Worm (Caenorhabditis elegans): ENCODE data around the gene cest-1.1.

ce11 chrV:14160698-14161097, 5.8 kb downstream of the cest-1.1 start, which contains the start of gene cest-1.2:
- TF ChIP-seq sptf-1 (tag; optimal IDR thresholded peaks at IDR 0.05), result no peak
- TF ChIP-seq dsc-1 (tag; optimal IDR thresholded peaks at IDR 0.05), result no peak
- no peak for TF ChIP-seq nhr-77 (tag; optimal IDR thresholded peaks at IDR 0.05)
- no peak for TF ChIP-seq lsy-2 (tag; optimal IDR thresholded peaks at IDR 0.05)
- no peak for TF ChIP-seq ces-1 (GFP tag; optimal IDR thresholded peaks at IDR 0.05)
